Worm (Caenorhabditis elegans): ENCODE measurements around the gene fbxa-2.
A peak's percentile ranks its signal among the peaks of the same experiment; 100 is the strongest.

fbxa-2 gene

DNA sequence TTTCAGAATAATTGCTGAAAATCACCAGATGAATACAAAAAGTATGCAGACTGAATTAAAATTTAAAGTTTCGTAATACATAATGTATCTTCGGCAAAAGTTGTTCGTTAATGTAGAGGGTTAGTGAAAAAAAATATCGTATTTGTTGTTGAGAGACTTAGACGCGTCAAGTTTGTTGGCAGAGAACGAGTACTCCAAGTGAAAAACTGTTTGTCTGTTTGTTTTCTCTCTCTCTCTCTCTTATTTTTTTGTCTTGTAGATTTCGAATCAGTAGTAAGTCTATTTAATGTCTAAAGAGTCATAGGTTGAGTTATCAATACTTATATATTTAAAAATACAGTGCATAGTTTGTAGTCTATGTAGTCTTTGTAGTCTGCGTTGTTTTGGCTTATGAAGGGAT is at the start of gene fbxa-2, which contains the start of gene T13F3.8:
TSS of gene fbxa-2 (minus strand) at position 101 of the 400 bp plus-strand sequence.
TSS of gene T13F3.8 (plus strand) at position 245 of the 400 bp plus-strand sequence.
- no peak for TF ChIP-seq sptf-1 (tag; optimal IDR thresholded peaks at IDR 0.05)
- no peak for TF ChIP-seq snpc-4 (tag; optimal IDR thresholded peaks at IDR 0.05)
- no peak for TF ChIP-seq drap-1 (GFP tag; optimal IDR thresholded peaks at IDR 0.05)
- no peak for TF ChIP-seq nhr-12 (tag; optimal IDR thresholded peaks at IDR 0.05)
- TF ChIP-seq ceh-43 (GFP tag; optimal IDR thresholded peaks at IDR 0.05): no peak
- no peak for TF ChIP-seq mls-2 (tag; optimal IDR thresholded peaks at IDR 0.05)
- no peak for TF ChIP-seq lin-13 (tag; optimal IDR thresholded peaks at IDR 0.05)
- TF ChIP-seq pha-4 (tag; optimal IDR thresholded peaks at IDR 0.05): no peak
- TF ChIP-seq bed-3 (GFP tag; optimal IDR thresholded peaks at IDR 0.05): no peak
- TF ChIP-seq elt-1 (tag; optimal IDR thresholded peaks at IDR 0.05; ENCODE audit: borderline replicate concordance, insufficient read depth): no peak
- no peak for TF ChIP-seq ces-1 (GFP tag; optimal IDR thresholded peaks at IDR 0.05)
- no peak for TF ChIP-seq ceh-39 (tag; optimal IDR thresholded peaks at IDR 0.05)
- TF ChIP-seq nhr-237 (tag; optimal IDR thresholded peaks at IDR 0.05): no peak
- no peak for TF ChIP-seq elt-3 (tag; optimal IDR thresholded peaks at IDR 0.05)
- TF ChIP-seq blmp-1 (tag; optimal IDR thresholded peaks at IDR 0.05): no peak
- no peak for TF ChIP-seq hlh-1 (tag; optimal IDR thresholded peaks at IDR 0.05)
- no peak for TF ChIP-seq nhr-2 (tag; optimal IDR thresholded peaks at IDR 0.05)

DNA sequence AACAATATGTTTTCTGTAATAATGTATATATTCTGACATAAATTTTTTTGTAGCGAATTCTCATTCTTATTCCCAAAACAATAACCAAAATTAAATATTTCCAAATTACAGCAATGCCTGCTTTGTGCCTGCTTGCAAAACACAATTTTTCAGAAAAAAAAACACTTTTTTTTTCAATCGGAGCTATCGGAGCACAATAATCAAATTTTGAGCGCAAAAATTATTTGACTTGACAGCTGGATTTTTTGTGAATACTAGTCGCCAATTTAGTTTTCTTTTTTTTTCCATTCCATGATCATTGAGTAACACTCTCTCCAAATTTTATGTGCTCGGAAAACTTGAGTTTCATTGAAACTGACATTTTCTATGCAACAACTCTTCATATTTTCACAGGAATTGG is 47.8 kb upstream of the fbxa-2 start, which contains the start of gene srh-180:
TSS of gene srh-180 (plus strand) at position 301 of the 400 bp plus-strand sequence.
- TF ChIP-seq tbx-8 (GFP tag; optimal IDR thresholded peaks at IDR 0.05) (no peak), sem-2 (GFP tag; optimal IDR thresholded peaks at IDR 0.05) (no peak), unc-39 (tag; optimal IDR thresholded peaks at IDR 0.05) (no peak), cnd-1 (tag; optimal IDR thresholded peaks at IDR 0.05) (no peak), ces-1 (GFP tag; optimal IDR thresholded peaks at IDR 0.05) (no peak), snpc-4 (tag; optimal IDR thresholded peaks at IDR 0.05) (no peak), flh-1 (GFP tag; optimal IDR thresholded peaks at IDR 0.05) (no peak), elt-3 (tag; optimal IDR thresholded peaks at IDR 0.05) (no peak), lin-13 (tag; optimal IDR thresholded peaks at IDR 0.05) (no peak), sptf-1 (tag; optimal IDR thresholded peaks at IDR 0.05) (no peak), unc-120 (tag; optimal IDR thresholded peaks at IDR 0.05; ENCODE audit: poor library complexity, severe bottlenecking) (no peak), ceh-83 (GFP tag; optimal IDR thresholded peaks at IDR 0.05) (no peak), unc-62 (GFP tag; optimal IDR thresholded peaks at IDR 0.05) (no peak), bed-3 (GFP tag; optimal IDR thresholded peaks at IDR 0.05) (no peak), ceh-39 (tag; optimal IDR thresholded peaks at IDR 0.05) (no peak), mls-2 (tag; optimal IDR thresholded peaks at IDR 0.05) (no peak)

DNA sequence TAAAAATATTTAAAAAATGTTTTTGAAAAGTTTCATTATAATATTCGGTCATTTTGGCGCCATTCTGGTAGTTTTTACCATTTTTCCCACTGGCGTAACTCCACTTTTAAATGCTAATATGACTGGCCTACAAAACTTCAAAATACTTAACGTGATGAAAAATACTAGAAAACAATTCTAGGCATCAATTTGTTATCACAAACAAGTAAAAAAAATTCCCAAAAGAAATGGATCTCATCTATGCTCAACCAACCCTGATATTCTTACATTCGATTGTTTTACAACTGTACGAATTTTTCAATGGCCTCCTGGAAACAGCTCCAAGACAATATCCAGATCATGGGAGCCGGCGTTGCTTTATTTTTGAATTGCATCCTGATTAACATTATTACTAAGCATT is 45.5 kb upstream of the fbxa-2 start, which contains the start of gene str-214:
TSS of gene str-214 (plus strand) at position 301 of the 400 bp plus-strand sequence.
- TF ChIP-seq unc-120 (tag; optimal IDR thresholded peaks at IDR 0.05; ENCODE audit: poor library complexity, severe bottlenecking) (no peak), nhr-12 (tag; optimal IDR thresholded peaks at IDR 0.05) (no peak), flh-1 (GFP tag; optimal IDR thresholded peaks at IDR 0.05) (no peak), bed-3 (GFP tag; optimal IDR thresholded peaks at IDR 0.05) (no peak), pha-4 (tag; optimal IDR thresholded peaks at IDR 0.05) (no peak), nhr-237 (tag; optimal IDR thresholded peaks at IDR 0.05) (no peak), sem-2 (GFP tag; optimal IDR thresholded peaks at IDR 0.05) (no peak), mab-5 (tag; optimal IDR thresholded peaks at IDR 0.05) (no peak), sptf-1 (tag; optimal IDR thresholded peaks at IDR 0.05) (no peak), mls-2 (tag; optimal IDR thresholded peaks at IDR 0.05) (no peak), lsy-2 (tag; optimal IDR thresholded peaks at IDR 0.05) (no peak), blmp-1 (tag; optimal IDR thresholded peaks at IDR 0.05) (no peak)

DNA sequence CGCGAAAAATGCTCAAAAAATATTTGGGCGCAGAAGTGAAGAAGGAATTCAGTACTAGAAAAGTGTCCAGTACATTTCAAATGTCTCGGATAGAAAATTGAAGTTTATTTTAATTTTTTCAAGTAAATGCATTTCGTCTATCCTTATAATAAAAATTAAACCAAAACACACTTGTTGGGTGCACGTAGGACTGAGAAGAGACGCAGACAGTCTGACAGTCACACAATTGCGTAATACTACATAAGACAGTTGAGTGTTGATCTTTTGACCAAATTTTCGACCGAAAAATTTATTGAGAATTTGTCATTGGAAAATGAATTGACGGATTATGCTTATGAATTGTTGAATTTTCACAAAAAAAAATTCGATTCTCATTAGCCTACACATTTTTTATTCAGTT is 40.1 kb upstream of the fbxa-2 start, which contains the start of gene oac-7:
TSS of gene oac-7 (plus strand) at position 283 of the 400 bp plus-strand sequence.
- TF ChIP-seq ceh-83 (GFP tag; optimal IDR thresholded peaks at IDR 0.05) (no peak), nhr-76 (tag; optimal IDR thresholded peaks at IDR 0.05) (no peak), ceh-43 (GFP tag; optimal IDR thresholded peaks at IDR 0.05) (no peak), ztf-11 (tag; optimal IDR thresholded peaks at IDR 0.05) (no peak), bed-3 (GFP tag; optimal IDR thresholded peaks at IDR 0.05) (no peak), drap-1 (GFP tag; optimal IDR thresholded peaks at IDR 0.05) (no peak), nhr-28 (tag; optimal IDR thresholded peaks at IDR 0.05) (peak; percentile 12), blmp-1 (tag; optimal IDR thresholded peaks at IDR 0.05) (no peak), nhr-237 (tag; optimal IDR thresholded peaks at IDR 0.05) (no peak), M03D4.4 (tag; optimal IDR thresholded peaks at IDR 0.05) (no peak), nhr-2 (tag; optimal IDR thresholded peaks at IDR 0.05) (no peak), unc-62 (GFP tag; optimal IDR thresholded peaks at IDR 0.05) (no peak), lin-32 (GFP tag; optimal IDR thresholded peaks at IDR 0.05) (no peak), cnd-1 (tag; optimal IDR thresholded peaks at IDR 0.05) (no peak), zip-8 (tag; optimal IDR thresholded peaks at IDR 0.05) (peak; percentile 74), sptf-1 (tag; optimal IDR thresholded peaks at IDR 0.05) (no peak)

All from whole organism, mixed stage, embryonic.